Worm (Caenorhabditis elegans) whole organism, L3 larva: ENCODE data around the gene T20B12.5.
A peak's percentile ranks its signal among the peaks of the same experiment; 100 is the strongest.

Experiments used
- R02D3.7 ChIP-seq: fragments of 150-350 bp; optimal IDR thresholded peaks from 2 replicates; lab custom pipeline; 2014; ENCODE audit warnings: missing biosample characterization, missing genetic modification characterization
- ama-1 ChIP-seq: fragments of 150-350 bp; optimal IDR thresholded peaks from 2 replicates; lab custom pipeline; 2018
- ceh-82 ChIP-seq: fragments of 150-350 bp; optimal IDR thresholded peaks from 2 replicates; lab custom pipeline; 2014; ENCODE audit warnings: missing biosample characterization, missing genetic modification characterization
- daf-12 ChIP-seq: fragments of 150-350 bp; optimal IDR thresholded peaks from 2 replicates; lab custom pipeline; 2014; ENCODE audit warnings: missing biosample characterization, missing genetic modification reagents, missing genetic modification characterization
- lin-39 ChIP-seq: fragments of 150-350 bp; optimal IDR thresholded peaks from 2 replicates; lab custom pipeline; 2018; ENCODE audit warnings: missing biosample characterization, missing genetic modification reagents, missing genetic modification characterization
- nhr-11 ChIP-seq: fragments of 150-350 bp; optimal IDR thresholded peaks from 2 replicates; lab custom pipeline; 2014; ENCODE audit warnings: missing biosample characterization, missing genetic modification characterization
- nhr-23 ChIP-seq: fragments of 150-350 bp; optimal IDR thresholded peaks from 2 replicates; lab custom pipeline; 2014; ENCODE audit warnings: missing biosample characterization, missing genetic modification reagents, missing genetic modification characterization
- nhr-76 ChIP-seq: fragments of 150-350 bp; sonication (generic microtip); optimal IDR thresholded peaks from 5 replicates; lab custom pipeline; 2014; ENCODE audit warnings: missing biosample characterization, missing genetic modification characterization
- snpc-4 ChIP-seq: fragments of 150-350 bp; optimal IDR thresholded peaks from 2 replicates; lab custom pipeline; 2014; ENCODE audit warnings: missing biosample characterization, missing genetic modification characterization
- tbx-2 ChIP-seq: sonication (generic microtip); optimal IDR thresholded peaks from 2 replicates; lab custom pipeline; 2016; ENCODE audit warnings: mild to moderate bottlenecking, missing genetic modification characterization, missing compliant biosample characterization

DNA sequence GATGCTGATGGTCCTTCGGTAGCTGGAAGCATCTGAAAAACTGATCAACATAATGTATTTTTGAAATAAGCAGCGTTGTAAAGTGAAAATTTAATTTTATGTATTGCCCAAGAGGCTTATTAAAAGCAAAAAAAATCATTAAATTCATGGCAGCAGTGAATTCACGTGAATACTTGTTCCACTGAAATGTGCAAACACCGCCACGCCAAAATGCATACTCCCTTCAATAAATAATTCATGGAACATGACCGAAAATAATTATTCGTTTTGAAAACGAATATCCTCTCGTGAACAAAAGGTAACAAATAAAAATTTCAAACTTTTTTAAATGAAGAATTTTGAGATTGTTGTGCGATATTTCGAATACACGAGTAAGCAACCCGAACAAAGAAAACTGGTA lies 9.6 kb downstream of the T20B12.5 start, which contains the start of gene F08F8.10:
- TF ChIP-seq R02D3.7 (tag; lab: Kevin White, UChicago) (no peak), daf-12 (tag; lab: Kevin White, UChicago) (no peak), nhr-11 (no peak), ama-1 (lab: Kevin White, UChicago) (no peak), lin-39 (no peak), nhr-23 (tag; lab: Kevin White, UChicago) (no peak), tbx-2 (tag; lab: Kevin White, UChicago) (no peak), ceh-82 (tag; lab: Kevin White, UChicago) (no peak), snpc-4 (tag; lab: Kevin White, UChicago) (peak; percentile 47), nhr-76 (no peak)
